Fruit fly (Drosophila melanogaster): ENCODE measurements around the gene mthl10.

mthl10 gene

dm6 chr3L:324486-324885, 18.2 kb downstream of the mthl10 start, which contains the start of gene CG32344 (continued):
- no peak for TF ChIP-seq CG7786 (GFP tag; optimal IDR thresholded peaks at IDR 0.05)
- TF ChIP-seq ATbp (GFP tag; optimal IDR thresholded peaks at IDR 0.05) = no peak
- no peak for TF ChIP-seq jigr1 (GFP tag; IDR thresholded peaks at IDR 0.05)
- no peak for TF ChIP-seq CG34422 (GFP tag; IDR thresholded peaks at IDR 0.05)
- TF ChIP-seq Atf-2 (GFP tag; optimal IDR thresholded peaks at IDR 0.05) = no peak
- no peak for TF ChIP-seq tgo (GFP tag; IDR thresholded peaks at IDR 0.05)
- no peak for TF ChIP-seq cad (GFP tag; optimal IDR thresholded peaks at IDR 0.05)
- TF ChIP-seq H15 (GFP tag; IDR thresholded peaks at IDR 0.05) = no peak
- no peak for TF ChIP-seq zen (tag; optimal IDR thresholded peaks at IDR 0.05)
- no peak for TF ChIP-seq ssp (GFP tag; IDR thresholded peaks at IDR 0.05)
- TF ChIP-seq fru (optimal IDR thresholded peaks at IDR 0.05) = no peak
- TF ChIP-seq fd3F (GFP tag; optimal IDR thresholded peaks at IDR 0.05) = no peak
- peak; percentile 84 for TF ChIP-seq Dref (GFP tag; IDR thresholded peaks at IDR 0.05)
- TF ChIP-seq nerfin-1 (tag; optimal IDR thresholded peaks at IDR 0.05) = no peak
- no peak for TF ChIP-seq croc (GFP tag; conservative IDR thresholded peaks at IDR 0.05)
- peak; percentile 51 for TF ChIP-seq inv (GFP tag; IDR thresholded peaks at IDR 0.05; ENCODE audit: partially characterized antibody)
- no peak for TF ChIP-seq TFAM (GFP tag; optimal IDR thresholded peaks at IDR 0.05)
- no peak for TF ChIP-seq luna (GFP tag; optimal IDR thresholded peaks at IDR 0.05)
- peak; percentile 44 for TF ChIP-seq CG4617 (GFP tag; optimal IDR thresholded peaks at IDR 0.05; ENCODE audit: borderline replicate concordance)
- TF ChIP-seq usp (GFP tag; optimal IDR thresholded peaks at IDR 0.05) = no peak
- no peak for TF ChIP-seq D19A (tag; optimal IDR thresholded peaks at IDR 0.05)
- TF ChIP-seq CG3065 (GFP tag; optimal IDR thresholded peaks at IDR 0.05) = no peak
- no peak for TF ChIP-seq CG6272 (GFP tag; IDR thresholded peaks at IDR 0.05)
- no peak for TF ChIP-seq fd102C (GFP tag; optimal IDR thresholded peaks at IDR 0.05)
- peak; percentile 90 for TF ChIP-seq YL-1 (GFP tag; optimal IDR thresholded peaks at IDR 0.05)
- no peak for TF ChIP-seq eve (GFP tag; optimal IDR thresholded peaks at IDR 0.05)
- TF ChIP-seq otp (GFP tag; IDR thresholded peaks at IDR 0.05) = no peak
- no peak for TF ChIP-seq Hmr (GFP tag; optimal IDR thresholded peaks at IDR 0.05)
- TF ChIP-seq CG17328 (GFP tag; IDR thresholded peaks at IDR 0.05) = no peak
- TF ChIP-seq CG12942 (GFP tag; optimal IDR thresholded peaks at IDR 0.05) = no peak
- TF ChIP-seq Drgx (GFP tag; IDR thresholded peaks at IDR 0.05) = no peak
- TF ChIP-seq CG7963 (GFP tag; IDR thresholded peaks at IDR 0.05; ENCODE audit: partially characterized antibody) = no peak
- no peak for TF ChIP-seq pho (GFP tag; optimal IDR thresholded peaks at IDR 0.05)
- TF ChIP-seq CG15479 (GFP tag; optimal IDR thresholded peaks at IDR 0.05) = no peak
- TF ChIP-seq bab2 (GFP tag; optimal IDR thresholded peaks at IDR 0.05) = no peak
- no peak for TF ChIP-seq CG17568 (GFP tag; optimal IDR thresholded peaks at IDR 0.05)
- TF ChIP-seq CG2116 (GFP tag; optimal IDR thresholded peaks at IDR 0.05) = peak; percentile 51
- TF ChIP-seq pum (GFP tag; optimal IDR thresholded peaks at IDR 0.05) = no peak
- TF ChIP-seq C15 (GFP tag; IDR thresholded peaks at IDR 0.05) = no peak
- no peak for TF ChIP-seq CG10366 (GFP tag; IDR thresholded peaks at IDR 0.05)
- TF ChIP-seq CG11695 (GFP tag; IDR thresholded peaks at IDR 0.05) = no peak
- TF ChIP-seq Hsf (GFP tag; optimal IDR thresholded peaks at IDR 0.05) = no peak
- no peak for TF ChIP-seq CG12769 (tag; optimal IDR thresholded peaks at IDR 0.05)
- TF ChIP-seq CG11398 (GFP tag; optimal IDR thresholded peaks at IDR 0.05) = no peak
- TF ChIP-seq CG2889 (GFP tag; IDR thresholded peaks at IDR 0.05) = no peak
- peak; percentile 50 for TF ChIP-seq kay (GFP tag; optimal IDR thresholded peaks at IDR 0.05)
- TF ChIP-seq CG18011 (GFP tag; optimal IDR thresholded peaks at IDR 0.05) = no peak
- no peak for TF ChIP-seq CG17186 (GFP tag; optimal IDR thresholded peaks at IDR 0.05)
- TF ChIP-seq CG5953 (GFP tag; IDR thresholded peaks at IDR 0.05) = no peak
- no peak for TF ChIP-seq CG1529 (GFP tag; optimal IDR thresholded peaks at IDR 0.05)
- TF ChIP-seq HLHmδ (GFP tag; optimal IDR thresholded peaks at IDR 0.05) = no peak
- TF ChIP-seq CG7987 (GFP tag; optimal IDR thresholded peaks at IDR 0.05) = peak; percentile 21
- no peak for TF ChIP-seq danr (GFP tag; IDR thresholded peaks at IDR 0.05)
